Fruit fly (Drosophila melanogaster): ENCODE data around the gene CG33290.
A peak's percentile ranks its signal among the peaks of the same experiment; 100 is the strongest.

The CG33290 gene

DNA sequence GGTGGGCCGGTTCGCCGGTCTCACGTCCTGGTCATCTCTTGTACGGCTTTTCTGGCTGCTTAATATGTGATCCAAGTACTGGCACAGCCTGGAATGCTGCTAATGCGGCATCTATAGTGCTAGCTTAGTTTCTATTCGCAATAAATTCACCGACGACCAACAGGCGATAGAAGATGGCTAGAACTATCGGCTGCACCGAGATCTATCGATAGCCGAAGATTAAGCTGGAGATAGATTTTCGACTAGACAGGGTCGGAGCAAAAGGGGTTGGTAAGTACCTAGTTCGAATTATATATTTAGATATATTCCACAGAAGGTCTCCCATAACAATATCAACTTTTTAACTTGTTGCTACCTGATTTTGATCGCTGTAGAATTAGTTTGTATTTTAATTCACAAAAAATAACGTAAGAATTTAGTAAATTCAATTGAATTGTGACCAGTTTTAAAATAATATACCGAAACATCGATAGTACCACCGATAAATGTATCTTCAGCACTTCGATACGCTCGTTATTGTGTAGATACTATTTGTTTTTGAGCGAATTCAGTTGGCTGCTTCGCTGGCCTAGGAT, 34.7 kb upstream of the CG33290 start, which contains the start of the genes Glg1 and M6 (continued):
- TF ChIP-seq CG1233 (GFP tag; optimal IDR thresholded peaks at IDR 0.05) (peak; percentile 44), CG15514 (GFP tag; optimal IDR thresholded peaks at IDR 0.05) (peak; percentile 72), Nf-YC (tag; optimal IDR thresholded peaks at IDR 0.05) (peak; percentile 64), wdn (GFP tag; IDR thresholded peaks at IDR 0.05) (peak; percentile 48; the same call in 1 of the 2 replicates), TFAM (GFP tag; optimal IDR thresholded peaks at IDR 0.05) (no peak), CG9437 (GFP tag; optimal IDR thresholded peaks at IDR 0.05) (peak; percentile 38), H2.0 (GFP tag; IDR thresholded peaks at IDR 0.05) (peak; percentile 46), Lim3 (GFP tag; IDR thresholded peaks at IDR 0.05) (no peak), CG11456 (GFP tag; IDR thresholded peaks at IDR 0.05) (peak; percentile 71; the same call in 1 of the 3 replicates), HHEX (GFP tag; optimal IDR thresholded peaks at IDR 0.05) (peak; percentile 47), CG5953 (GFP tag; IDR thresholded peaks at IDR 0.05) (no peak), bcd (GFP tag; optimal IDR thresholded peaks at IDR 0.05) (peak; percentile 88), abd-A (tag; optimal IDR thresholded peaks at IDR 0.05) (no peak), phol (tag; optimal IDR thresholded peaks at IDR 0.05) (peak; percentile 95), CG2889 (GFP tag; IDR thresholded peaks at IDR 0.05) (no peak), ewg (GFP tag; optimal IDR thresholded peaks at IDR 0.05) (peak; percentile 38), B-H2 (GFP tag; optimal IDR thresholded peaks at IDR 0.05) (peak; percentile 51), Opbp (GFP tag; IDR thresholded peaks at IDR 0.05; ENCODE audit: partially characterized antibody) (peak; percentile 89), grau (tag; optimal IDR thresholded peaks at IDR 0.05) (peak; percentile 71), CG18619 (GFP tag; optimal IDR thresholded peaks at IDR 0.05) (peak; percentile 53), HmgD (GFP tag; optimal IDR thresholded peaks at IDR 0.05) (peak; percentile 42), Ssrp (tag; optimal IDR thresholded peaks at IDR 0.05) (peak; percentile 55), schlank (tag; optimal IDR thresholded peaks at IDR 0.05) (no peak), p53 (GFP tag; optimal IDR thresholded peaks at IDR 0.05) (no peak), CG14441 (GFP tag; IDR thresholded peaks at IDR 0.05) (peak; percentile 38; the same call in 1 of the 2 replicates), CG11247 (GFP tag; IDR thresholded peaks at IDR 0.05) (no peak), gsb-n (tag; optimal IDR thresholded peaks at IDR 0.05) (peak; percentile 76), gcm (GFP tag; optimal IDR thresholded peaks at IDR 0.05) (peak; percentile 51), CG34376 (GFP tag; optimal IDR thresholded peaks at IDR 0.05) (peak; percentile 76), so (GFP tag; IDR thresholded peaks at IDR 0.05) (no peak), Bteb2 (GFP tag; optimal IDR thresholded peaks at IDR 0.05) (peak; percentile 59), CG17361 (GFP tag; IDR thresholded peaks at IDR 0.05) (peak; percentile 84), CG6854 (GFP tag; optimal IDR thresholded peaks at IDR 0.05) (no peak), CG7987 (GFP tag; optimal IDR thresholded peaks at IDR 0.05) (no peak), usp (GFP tag; optimal IDR thresholded peaks at IDR 0.05) (no peak), Oaz (GFP tag; IDR thresholded peaks at IDR 0.05) (no peak), Hey (tag; optimal IDR thresholded peaks at IDR 0.05) (no peak), tap (tag; optimal IDR thresholded peaks at IDR 0.05) (peak; percentile 18), CG2116 (GFP tag; optimal IDR thresholded peaks at IDR 0.05) (peak; percentile 80), D (optimal IDR thresholded peaks at IDR 0.05) (no peak), D (GFP tag; optimal IDR thresholded peaks at IDR 0.05) (no peak), CG13624 (GFP tag; optimal IDR thresholded peaks at IDR 0.05) (peak; percentile 44), CG3838 (GFP tag; optimal IDR thresholded peaks at IDR 0.05) (peak; percentile 43), Doc2 (GFP tag; IDR thresholded peaks at IDR 0.05) (no peak), CG14014 (GFP tag; IDR thresholded peaks at IDR 0.05) (peak; percentile 49; the same call in 1 of the 2 replicates), CG30020 (tag; optimal IDR thresholded peaks at IDR 0.05) (peak; percentile 75), Six4 (GFP tag; optimal IDR thresholded peaks at IDR 0.05) (peak; percentile 35), row (GFP tag; IDR thresholded peaks at IDR 0.05) (peak; percentile 96), CG11398 (GFP tag; optimal IDR thresholded peaks at IDR 0.05) (no peak), en (GFP tag; optimal IDR thresholded peaks at IDR 0.05) (peak; percentile 15), CG10979 (tag; optimal IDR thresholded peaks at IDR 0.05) (peak; percentile 57)

Measured in whole organism, embryonic.